Fruit fly (Drosophila melanogaster) whole organism, pupa: ENCODE data around the gene CG32486.

Experiments
- CG10348 ChIP-seq: fragments of 200-800 bp; sonication (Bioruptor generic); IDR thresholded peaks from 2 replicates; pipeline ENCODE4 v1.3.6; 2022; ENCODE audit warnings: missing biosample characterization, missing genetic modification characterization
- CG12605 ChIP-seq: fragments of 200-800 bp; sonication (Bioruptor generic); IDR thresholded peaks from 2 replicates; pipeline ENCODE4 v1.3.6; 2022; ENCODE audit warnings: missing biosample characterization, missing genetic modification characterization
- CG13204 ChIP-seq: fragments of 200-800 bp; sonication (Bioruptor generic); optimal IDR thresholded peaks from 2 replicates; lab custom pipeline; 2018; ENCODE audit warnings: missing biosample characterization, mild to moderate bottlenecking, missing genetic modification characterization, moderate library complexity
- CG17806 ChIP-seq: fragments of 200-800 bp; sonication (Bioruptor generic); optimal IDR thresholded peaks from 2 replicates; lab custom pipeline; 2018; ENCODE audit warnings: missing biosample characterization, mild to moderate bottlenecking, missing genetic modification characterization, moderate library complexity
- CG4496 ChIP-seq: fragments of 200-800 bp; sonication (Bioruptor generic); IDR thresholded peaks from 3 replicates; pipeline ENCODE4 v1.3.6; 2022; ENCODE audit warnings: missing biosample characterization, missing genetic modification characterization
- CG8301 ChIP-seq: fragments of 200-800 bp; sonication (Bioruptor generic); optimal IDR thresholded peaks from 2 replicates; lab custom pipeline; 2018; ENCODE audit warnings: missing biosample characterization, mild to moderate bottlenecking, missing genetic modification characterization
- D1 ChIP-seq: fragments of 200-800 bp; sonication (Bioruptor generic); optimal IDR thresholded peaks from 2 replicates; lab custom pipeline; 2018; ENCODE audit warnings: missing biosample characterization, mild to moderate bottlenecking, missing genetic modification characterization, moderate library complexity
- EcR ChIP-seq: fragments of 200-800 bp; sonication (Bioruptor generic); optimal IDR thresholded peaks from 3 replicates; lab custom pipeline; 2019; ENCODE audit warnings: missing biosample characterization, missing genetic modification characterization, mild to moderate bottlenecking, moderate library complexity, missing genetic modification reagents
- Pif1A ChIP-seq: fragments of 200-800 bp; sonication (Bioruptor generic); optimal IDR thresholded peaks from 3 replicates; lab custom pipeline; 2016; ENCODE audit warnings: missing biosample characterization, missing genetic modification characterization
- Pif1B ChIP-seq: fragments of 200-800 bp; sonication (Bioruptor generic); optimal IDR thresholded peaks from 3 replicates; lab custom pipeline; 2016; ENCODE audit warnings: missing biosample characterization, missing genetic modification characterization
- fd96Ca ChIP-seq: fragments of 200-800 bp; sonication (Bioruptor generic); IDR thresholded peaks from 3 replicates; pipeline ENCODE4 v1.3.6; 2022; ENCODE audit warnings: missing biosample characterization, missing genetic modification characterization
- gl ChIP-seq: fragments of 200-800 bp; sonication (Bioruptor generic); optimal IDR thresholded peaks from 2 replicates; lab custom pipeline; 2018; ENCODE audit warnings: missing biosample characterization, mild to moderate bottlenecking, missing genetic modification characterization

dm6 chr3L:3050185-3050584 lies 20.5 kb downstream of the CG32486 start, which contains the start of gene CG32485:
- TF ChIP-seq CG12605 (0 out of 2 replicates have a peak, but pooled peaks have one; percentile 43), CG13204 (GFP tag; lab: Kevin White, UChicago) (no peak), D1 (tag; lab: Kevin White, UChicago) (no peak), Pif1A (GFP tag; lab: Kevin White, UChicago) (no peak), CG17806 (tag; lab: Kevin White, UChicago) (no peak), Pif1B (no peak), CG10348 (GFP tag; lab: Robert Waterston, UW) (no peak), gl (peak; percentile 2), EcR (GFP tag; lab: Kevin White, UChicago) (no peak), CG4496 (GFP tag; lab: Robert Waterston, UW) (peak; percentile 53; the same call in 2 of the 3 replicates), fd96Ca (GFP tag; lab: Robert Waterston, UW) (0 out of 3 replicates have a peak, but pooled peaks have one; percentile 11), CG8301 (peak; percentile 17)
